Worm (Caenorhabditis elegans) whole organism, L3 larva: Measurements from ENCODE around the gene Y105C5B.18.

ENCODE experiments used
- egl-27 ChIP-seq: sonication (generic microtip); optimal IDR thresholded peaks from 4 replicates; lab custom pipeline; 2017; ENCODE audit warnings: missing biosample characterization, missing genetic modification reagents, missing genetic modification characterization
- elt-1 ChIP-seq: fragments of 150-350 bp; optimal IDR thresholded peaks from 2 replicates; lab custom pipeline; 2014; ENCODE audit warnings: missing biosample characterization, missing genetic modification characterization
- nfya-1 ChIP-seq: sonication (generic microtip); optimal IDR thresholded peaks from 2 replicates; lab custom pipeline; 2017; ENCODE audit warnings: missing genetic modification characterization, mild to moderate bottlenecking, missing compliant biosample characterization, antibody characterized with exemption, moderate library complexity; ENCODE audit not compliant: insufficient read depth
- tbx-2 ChIP-seq: sonication (generic microtip); optimal IDR thresholded peaks from 2 replicates; lab custom pipeline; 2016; ENCODE audit warnings: mild to moderate bottlenecking, missing genetic modification characterization, missing compliant biosample characterization

ce11 chrIV:15937088-15937487 lies 27.3 kb upstream of the Y105C5B.18 start:
- TF ChIP-seq tbx-2 (tag; lab: Kevin White, UChicago) (no peak), nfya-1 (no peak), elt-1 (no peak), egl-27 (tag; lab: Kevin White, UChicago) (no peak)
